Fruit fly (Drosophila melanogaster): ENCODE results near the gene CG5334.

CG5334 gene

DNA sequence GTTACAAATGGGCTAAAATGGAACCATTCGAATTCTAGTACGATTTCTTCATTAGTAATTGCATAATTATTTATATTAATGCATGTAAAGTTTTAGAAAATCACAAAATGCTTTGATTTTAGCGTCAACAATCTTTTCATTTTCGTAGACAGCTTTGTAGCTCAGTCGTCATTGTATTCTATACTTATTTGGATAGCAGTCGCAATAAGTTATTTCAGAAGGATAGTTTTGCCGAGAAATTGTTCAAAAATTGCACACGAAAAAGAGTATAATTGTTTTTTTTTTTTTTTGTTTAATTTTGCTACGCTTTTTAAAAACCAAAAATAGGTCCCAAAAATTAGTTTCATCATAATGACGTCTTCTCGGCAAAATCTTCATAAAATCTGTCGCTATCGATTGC, at the start of gene CG5334:
Gene CG5334 (plus strand): TSS at position 301 of the 400 bp plus-strand sequence.
- TF ChIP-seq Dfd (GFP tag; optimal IDR thresholded peaks at IDR 0.05) (no peak), Rel (GFP tag; optimal IDR thresholded peaks at IDR 0.05) (no peak), Rel (tag; optimal IDR thresholded peaks at IDR 0.05) (no peak), tai (GFP tag; optimal IDR thresholded peaks at IDR 0.05) (no peak), dmrt93B (GFP tag; optimal IDR thresholded peaks at IDR 0.05) (no peak), pan (optimal IDR thresholded peaks at IDR 0.05) (no peak), CG32264 (GFP tag; optimal IDR thresholded peaks at IDR 0.05) (no peak), Abd-B (GFP tag; optimal IDR thresholded peaks at IDR 0.05) (no peak)

- TF ChIP-seq sage (GFP tag; optimal IDR thresholded peaks at IDR 0.05) = no peak
Observed at dm6 chrX:14727580-14727979, 47.5 kb upstream of the CG5334 start.

DNA sequence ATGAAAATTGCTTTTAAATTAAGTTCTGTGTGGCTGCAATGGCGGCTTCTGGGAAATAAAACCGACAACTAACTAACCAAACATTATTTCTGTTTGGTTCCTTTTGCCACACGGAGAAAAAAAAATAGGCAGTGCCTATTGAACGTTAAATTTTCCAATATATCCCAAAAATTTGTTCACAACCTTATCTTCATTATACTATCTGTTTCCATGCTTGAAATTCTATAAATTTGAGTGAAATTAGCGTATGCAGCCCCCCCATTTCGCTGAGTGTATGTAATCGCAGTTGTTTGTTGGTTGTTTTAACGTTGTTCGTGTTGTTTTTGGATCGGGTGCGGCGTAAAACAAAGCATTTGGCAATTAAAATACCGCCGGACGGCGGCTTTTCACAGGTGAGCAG, 36.7 kb upstream of the CG5334 start:
- TF ChIP-seq Hr83 (GFP tag; optimal IDR thresholded peaks at IDR 0.05; ENCODE audit: poor library complexity, severe bottlenecking) = no peak
- no peak for TF ChIP-seq Mio (GFP tag; optimal IDR thresholded peaks at IDR 0.05)
- TF ChIP-seq tai (GFP tag; optimal IDR thresholded peaks at IDR 0.05) = no peak
- no peak for TF ChIP-seq lola (GFP tag; optimal IDR thresholded peaks at IDR 0.05)
- TF ChIP-seq dmrt93B (GFP tag; optimal IDR thresholded peaks at IDR 0.05) = no peak
- no peak for TF ChIP-seq Sp1 (GFP tag; optimal IDR thresholded peaks at IDR 0.05)
- no peak for TF ChIP-seq Hr78 (GFP tag; optimal IDR thresholded peaks at IDR 0.05)
- no peak for TF ChIP-seq sage (GFP tag; optimal IDR thresholded peaks at IDR 0.05)
- no peak for TF ChIP-seq Jra (GFP tag; optimal IDR thresholded peaks at IDR 0.05)
- no peak for TF ChIP-seq HLH106 (tag; optimal IDR thresholded peaks at IDR 0.05)
- TF ChIP-seq Rel (GFP tag; optimal IDR thresholded peaks at IDR 0.05) = no peak
- TF ChIP-seq Rel (tag; optimal IDR thresholded peaks at IDR 0.05) = no peak
- no peak for TF ChIP-seq jim (GFP tag; optimal IDR thresholded peaks at IDR 0.05)
- TF ChIP-seq woc (GFP tag; optimal IDR thresholded peaks at IDR 0.05) = no peak
- TF ChIP-seq GATAd (GFP tag; optimal IDR thresholded peaks at IDR 0.05) = no peak
- TF ChIP-seq h (GFP tag; optimal IDR thresholded peaks at IDR 0.05) = no peak
- TF ChIP-seq foxo (GFP tag; optimal IDR thresholded peaks at IDR 0.05) = no peak
- no peak for TF ChIP-seq Abd-B (GFP tag; optimal IDR thresholded peaks at IDR 0.05)
- no peak for TF ChIP-seq N (GFP tag; optimal IDR thresholded peaks at IDR 0.05)

- TF ChIP-seq rgr (GFP tag; optimal IDR thresholded peaks at IDR 0.05) (peak; percentile 22), Myc (optimal IDR thresholded peaks at IDR 0.05) (no peak), CrebA (GFP tag; optimal IDR thresholded peaks at IDR 0.05; ENCODE audit: borderline replicate concordance) (no peak), brk (GFP tag; optimal IDR thresholded peaks at IDR 0.05) (no peak), tai (GFP tag; optimal IDR thresholded peaks at IDR 0.05) (no peak), HLH106 (tag; optimal IDR thresholded peaks at IDR 0.05) (peak; percentile 28), br (GFP tag; optimal IDR thresholded peaks at IDR 0.05) (no peak), dl (GFP tag; optimal IDR thresholded peaks at IDR 0.05; ENCODE audit: insufficient read depth in 1 of 2, partially characterized antibody in 2 of 2) (no peak), Hr83 (GFP tag; optimal IDR thresholded peaks at IDR 0.05; ENCODE audit: poor library complexity, severe bottlenecking) (no peak), GATAd (GFP tag; optimal IDR thresholded peaks at IDR 0.05) (no peak), ey (GFP tag; optimal IDR thresholded peaks at IDR 0.05) (no peak), Hnf4 (GFP tag; optimal IDR thresholded peaks at IDR 0.05) (no peak), Vsx2 (GFP tag; optimal IDR thresholded peaks at IDR 0.05; ENCODE audit: partially characterized antibody) (no peak), usp (GFP tag; optimal IDR thresholded peaks at IDR 0.05) (no peak), h (GFP tag; optimal IDR thresholded peaks at IDR 0.05) (peak; percentile 17), lola (GFP tag; optimal IDR thresholded peaks at IDR 0.05) (no peak), Rel (GFP tag; optimal IDR thresholded peaks at IDR 0.05) (no peak), Rel (tag; optimal IDR thresholded peaks at IDR 0.05) (no peak), CG9705 (GFP tag; optimal IDR thresholded peaks at IDR 0.05) (no peak), Dif (GFP tag; optimal IDR thresholded peaks at IDR 0.05; ENCODE audit: partially characterized antibody) (no peak), sage (GFP tag; optimal IDR thresholded peaks at IDR 0.05) (no peak), dmrt93B (GFP tag; optimal IDR thresholded peaks at IDR 0.05) (peak; percentile 16), N (GFP tag; optimal IDR thresholded peaks at IDR 0.05) (no peak), dsf (GFP tag; optimal IDR thresholded peaks at IDR 0.05; ENCODE audit: borderline replicate concordance) (no peak), Dfd (GFP tag; optimal IDR thresholded peaks at IDR 0.05) (no peak), Sp1 (GFP tag; optimal IDR thresholded peaks at IDR 0.05) (peak; percentile 34), woc (GFP tag; optimal IDR thresholded peaks at IDR 0.05) (peak; percentile 33), Hr78 (GFP tag; optimal IDR thresholded peaks at IDR 0.05) (no peak), fru (GFP tag; optimal IDR thresholded peaks at IDR 0.05) (peak; percentile 51), OdsH (GFP tag; optimal IDR thresholded peaks at IDR 0.05) (peak; percentile 26), Mio (GFP tag; optimal IDR thresholded peaks at IDR 0.05) (no peak), psq (GFP tag; optimal IDR thresholded peaks at IDR 0.05) (peak; percentile 19), CG32264 (GFP tag; optimal IDR thresholded peaks at IDR 0.05) (no peak), jim (GFP tag; optimal IDR thresholded peaks at IDR 0.05) (no peak), pan (optimal IDR thresholded peaks at IDR 0.05) (no peak), Abd-B (GFP tag; optimal IDR thresholded peaks at IDR 0.05) (no peak), sv (GFP tag; optimal IDR thresholded peaks at IDR 0.05) (no peak), foxo (GFP tag; optimal IDR thresholded peaks at IDR 0.05) (peak in 1 of 2 experiments; percentile 39), Jra (GFP tag; optimal IDR thresholded peaks at IDR 0.05) (no peak)
Observed at dm6 chrX:14743819-14744218, 31.3 kb upstream of the CG5334 start.

Data from whole organism, wandering third instar larva.